Fruit fly (Drosophila melanogaster): Measurements from ENCODE around the gene CG32249.

CG32249 gene

dm6 chr3L:4474946-4475470 lies 5.2 kb downstream of the CG32249 start (continued):
- TF ChIP-seq CG14860 (GFP tag; IDR thresholded peaks at IDR 0.05; ENCODE audit: partially characterized antibody) (no peak), CG3281 (GFP tag; optimal IDR thresholded peaks at IDR 0.05) (peak; percentile 94), CG12659 (GFP tag; optimal IDR thresholded peaks at IDR 0.05) (peak; percentile 81), Max (GFP tag; optimal IDR thresholded peaks at IDR 0.05) (peak; percentile 69), br (optimal IDR thresholded peaks at IDR 0.05) (no peak), CG17912 (GFP tag; optimal IDR thresholded peaks at IDR 0.05) (peak; percentile 98), jumu (GFP tag; optimal IDR thresholded peaks at IDR 0.05) (no peak), CG12942 (GFP tag; optimal IDR thresholded peaks at IDR 0.05) (peak; percentile 58), bab2 (GFP tag; optimal IDR thresholded peaks at IDR 0.05) (peak; percentile 2), B-H1 (GFP tag; IDR thresholded peaks at IDR 0.05) (peak; percentile 39; the same call in 1 of the 3 replicates), CG3407 (GFP tag; optimal IDR thresholded peaks at IDR 0.05) (peak; percentile 78), CG2120 (GFP tag; optimal IDR thresholded peaks at IDR 0.05) (peak; percentile 16), stc (GFP tag; IDR thresholded peaks at IDR 0.05) (peak; percentile 78; the same call in 1 of the 2 replicates), zfh2 (GFP tag; optimal IDR thresholded peaks at IDR 0.05) (no peak), Awh (GFP tag; IDR thresholded peaks at IDR 0.05) (peak; percentile 56; the same call in 1 of the 2 replicates), lola (GFP tag; optimal IDR thresholded peaks at IDR 0.05) (no peak), CG13287 (GFP tag; IDR thresholded peaks at IDR 0.05; ENCODE audit: partially characterized antibody) (peak; percentile 29; the same call in 1 of the 2 replicates), CG2678 (tag; optimal IDR thresholded peaks at IDR 0.05) (peak; percentile 71), TFAM (GFP tag; optimal IDR thresholded peaks at IDR 0.05) (peak; percentile 46), CG4328 (GFP tag; optimal IDR thresholded peaks at IDR 0.05) (peak; percentile 84), CG4854 (GFP tag; optimal IDR thresholded peaks at IDR 0.05) (peak; percentile 82), HHEX (GFP tag; optimal IDR thresholded peaks at IDR 0.05) (peak; percentile 92), Dbx (GFP tag; IDR thresholded peaks at IDR 0.05) (0 out of 3 replicates have a peak, but pooled peaks have one; percentile 50), CG15011 (GFP tag; optimal IDR thresholded peaks at IDR 0.05) (peak; percentile 86), Dp (GFP tag; optimal IDR thresholded peaks at IDR 0.05) (no peak), CG34422 (GFP tag; IDR thresholded peaks at IDR 0.05) (peak; percentile 46; the same call in 1 of the 3 replicates), twi (tag; optimal IDR thresholded peaks at IDR 0.05) (no peak), CG9817 (tag; optimal IDR thresholded peaks at IDR 0.05) (peak; percentile 50), CG16815 (GFP tag; optimal IDR thresholded peaks at IDR 0.05) (no peak), fd64A (GFP tag; optimal IDR thresholded peaks at IDR 0.05) (peak; percentile 90), row (GFP tag; IDR thresholded peaks at IDR 0.05) (0 out of 3 replicates have a peak, but pooled peaks have one; percentile 6), bsh (GFP tag; optimal IDR thresholded peaks at IDR 0.05) (peak in 1 of 2 experiments; percentile 82), fd102C (GFP tag; optimal IDR thresholded peaks at IDR 0.05) (peak; percentile 64), tll (GFP tag; optimal IDR thresholded peaks at IDR 0.05) (no peak), CG4360 (GFP tag; IDR thresholded peaks at IDR 0.05) (no peak), YL-1 (GFP tag; optimal IDR thresholded peaks at IDR 0.05) (peak; percentile 89), CG3726 (GFP tag; IDR thresholded peaks at IDR 0.05) (peak; percentile 57; the same call in 1 of the 3 replicates), gt (GFP tag; IDR thresholded peaks at IDR 0.05) (no peak), hbn (GFP tag; IDR thresholded peaks at IDR 0.05; ENCODE audit: partially characterized antibody) (no peak), Vsx1 (GFP tag; optimal IDR thresholded peaks at IDR 0.05) (peak; percentile 91), Ets97D (GFP tag; optimal IDR thresholded peaks at IDR 0.05) (peak; percentile 98), CG9797 (GFP tag; optimal IDR thresholded peaks at IDR 0.05) (no peak), oc (tag; optimal IDR thresholded peaks at IDR 0.05) (peak; percentile 70), CG16779 (GFP tag; IDR thresholded peaks at IDR 0.05) (0 out of 2 replicates have a peak, but pooled peaks have one; percentile 34), tx (GFP tag; optimal IDR thresholded peaks at IDR 0.05) (no peak), Drgx (GFP tag; IDR thresholded peaks at IDR 0.05) (no peak; the same call in 1 of the 2 replicates), Ptx1 (GFP tag; IDR thresholded peaks at IDR 0.05) (no peak; the same call in 1 of the 2 replicates), CG32532 (GFP tag; IDR thresholded peaks at IDR 0.05) (peak; percentile 82), CG14965 (GFP tag; optimal IDR thresholded peaks at IDR 0.05; ENCODE audit: borderline replicate concordance) (peak; percentile 30)
